Worm (Caenorhabditis elegans): ENCODE measurements around the gene K03H6.4.

Gene K03H6.4

ce11 chrIV:1521224-1521623 lies at the start of gene K03H6.4:
Gene K03H6.4 (minus strand): TSS chrIV:1521324.
- TF ChIP-seq ztf-29 (GFP tag; IDR thresholded peaks at IDR 0.05) (no peak), klf-2 (GFP tag; conservative IDR thresholded peaks at IDR 0.05) (no peak), cog-1 (tag; optimal IDR thresholded peaks at IDR 0.05) (no peak), tab-1 (GFP tag; IDR thresholded peaks at IDR 0.05) (no peak), med-1 (GFP tag; optimal IDR thresholded peaks at IDR 0.05; ENCODE audit: insufficient read depth) (no peak), T22C8.4 (GFP tag; IDR thresholded peaks at IDR 0.05) (no peak), ref-1 (GFP tag; conservative IDR thresholded peaks at IDR 0.05) (no peak), ztf-23 (GFP tag; IDR thresholded peaks at IDR 0.05) (no peak), flt-1 (GFP tag; IDR thresholded peaks at IDR 0.05) (no peak)

DNA sequence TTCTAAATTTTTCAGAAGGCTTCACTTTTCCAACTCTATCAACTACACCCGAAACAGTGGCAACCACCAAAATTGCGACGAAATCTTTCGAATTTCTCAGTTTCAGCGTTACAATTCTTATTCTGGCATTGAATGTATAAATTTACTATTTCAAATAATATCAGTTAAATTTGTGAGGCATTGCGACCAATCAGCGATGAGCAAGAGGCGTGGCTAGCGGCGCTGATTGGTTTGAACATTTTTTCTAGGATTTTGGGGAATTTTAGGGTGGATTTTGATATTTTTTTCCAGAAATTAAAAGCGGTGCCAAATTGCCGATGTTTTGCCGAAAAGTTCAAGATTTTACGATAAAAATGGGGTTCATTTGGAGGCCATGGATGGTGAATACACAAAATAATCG lies 46.5 kb upstream of the K03H6.4 start:
- no peak for TF ChIP-seq flt-1 (GFP tag; IDR thresholded peaks at IDR 0.05)
- TF ChIP-seq klf-2 (GFP tag; conservative IDR thresholded peaks at IDR 0.05), result no peak
- TF ChIP-seq tab-1 (GFP tag; IDR thresholded peaks at IDR 0.05), result no peak
- no peak for TF ChIP-seq med-1 (GFP tag; optimal IDR thresholded peaks at IDR 0.05; ENCODE audit: insufficient read depth)
- TF ChIP-seq T22C8.4 (GFP tag; IDR thresholded peaks at IDR 0.05), result no peak
- no peak for TF ChIP-seq ztf-29 (GFP tag; IDR thresholded peaks at IDR 0.05)
- TF ChIP-seq ztf-23 (GFP tag; IDR thresholded peaks at IDR 0.05), result no peak
- TF ChIP-seq ref-1 (GFP tag; conservative IDR thresholded peaks at IDR 0.05), result no peak
- no peak for TF ChIP-seq cog-1 (tag; optimal IDR thresholded peaks at IDR 0.05)

ce11 chrIV:1565725-1566124 lies 44.6 kb upstream of the K03H6.4 start:
- TF ChIP-seq klf-2 (GFP tag; conservative IDR thresholded peaks at IDR 0.05) (no peak), ztf-29 (GFP tag; IDR thresholded peaks at IDR 0.05) (no peak)

DNA sequence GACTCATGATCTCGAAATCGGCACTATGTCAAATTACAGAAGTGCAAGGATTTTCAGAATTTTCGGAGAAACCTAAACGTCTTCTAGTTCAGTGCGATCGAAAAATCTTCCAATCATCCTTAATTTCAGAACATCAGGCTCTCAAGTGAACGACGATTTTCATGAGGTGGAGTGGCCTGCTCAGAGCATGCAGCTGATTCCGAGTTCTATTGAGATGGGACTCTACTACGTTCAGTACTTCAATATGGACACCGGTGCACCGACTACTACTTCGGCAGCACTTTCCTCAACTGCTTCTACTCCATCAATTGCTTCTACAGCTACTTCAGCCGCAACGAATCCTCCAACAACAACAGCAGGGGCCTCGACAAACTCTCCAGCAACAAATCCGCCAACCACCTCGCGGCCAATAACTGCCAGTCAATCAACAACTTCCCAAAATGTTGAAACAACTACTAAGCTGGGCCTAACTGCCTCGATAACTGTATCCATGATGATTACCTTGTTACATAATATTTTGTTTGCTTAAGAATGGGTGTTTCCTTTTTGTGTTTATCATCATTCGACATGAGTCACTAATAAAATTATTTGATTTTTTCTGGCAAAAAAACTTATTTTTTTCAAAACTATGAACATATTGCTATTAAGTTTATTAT lies 42.5 kb upstream of the K03H6.4 start, which contains the start of gene Y41D4B.15:
TSS of gene Y41D4B.15 (plus strand) at position 606 of the 656 bp plus-strand sequence.
- no peak for TF ChIP-seq klf-2 (GFP tag; conservative IDR thresholded peaks at IDR 0.05)
- TF ChIP-seq tab-1 (GFP tag; IDR thresholded peaks at IDR 0.05), result no peak
- no peak for TF ChIP-seq ztf-23 (GFP tag; IDR thresholded peaks at IDR 0.05)
- TF ChIP-seq flt-1 (GFP tag; IDR thresholded peaks at IDR 0.05), result no peak
- TF ChIP-seq ztf-29 (GFP tag; IDR thresholded peaks at IDR 0.05), result no peak
- TF ChIP-seq T22C8.4 (GFP tag; IDR thresholded peaks at IDR 0.05), result no peak

DNA sequence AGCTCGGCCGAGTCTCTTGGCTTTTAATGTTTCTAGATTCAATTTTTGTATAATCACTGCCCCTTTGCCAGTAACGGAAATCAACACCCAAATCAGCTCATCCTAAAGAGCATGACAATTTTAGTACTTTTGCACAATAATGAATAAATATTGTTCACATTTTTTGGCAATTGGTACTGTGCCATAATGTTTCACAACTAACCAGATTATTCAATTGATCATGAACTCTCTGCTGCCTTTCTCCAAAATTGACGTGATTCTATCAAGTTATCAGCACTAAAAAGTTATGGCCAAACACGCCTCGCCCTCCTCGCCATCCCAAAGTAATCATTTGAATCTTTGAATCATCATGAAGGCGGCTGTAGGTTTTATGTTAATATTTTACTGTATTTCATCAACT lies 40.8 kb upstream of the K03H6.4 start, which contains the start of gene hpo-6:
TSS of gene hpo-6 (plus strand) at position 301 of the 400 bp plus-strand sequence.
- TF ChIP-seq ztf-29 (GFP tag; IDR thresholded peaks at IDR 0.05), result no peak

- TF ChIP-seq ref-1 (GFP tag; conservative IDR thresholded peaks at IDR 0.05) (no peak), flt-1 (GFP tag; IDR thresholded peaks at IDR 0.05) (no peak), cog-1 (tag; optimal IDR thresholded peaks at IDR 0.05) (no peak), ztf-23 (GFP tag; IDR thresholded peaks at IDR 0.05) (no peak), klf-2 (GFP tag; conservative IDR thresholded peaks at IDR 0.05) (no peak), ztf-29 (GFP tag; IDR thresholded peaks at IDR 0.05) (no peak), tab-1 (GFP tag; IDR thresholded peaks at IDR 0.05) (no peak), med-1 (GFP tag; optimal IDR thresholded peaks at IDR 0.05; ENCODE audit: insufficient read depth) (no peak), T22C8.4 (GFP tag; IDR thresholded peaks at IDR 0.05) (no peak)
These were observed 38.8 kb upstream of the K03H6.4 start, which contains the start of gene Y41D4B.17 for ce11 chrIV:1559931-1560330. Gene Y41D4B.17 (plus strand): TSS chrIV:1560104.

ce11 chrIV:1555021-1555720 lies 34.0 kb upstream of the K03H6.4 start, which contains the start of gene C34H4.1:
Gene C34H4.1 (plus strand): TSS chrIV:1555579.
- no peak for TF ChIP-seq ref-1 (GFP tag; conservative IDR thresholded peaks at IDR 0.05)
- no peak for TF ChIP-seq T22C8.4 (GFP tag; IDR thresholded peaks at IDR 0.05)
- TF ChIP-seq med-1 (GFP tag; optimal IDR thresholded peaks at IDR 0.05; ENCODE audit: insufficient read depth), result no peak
- TF ChIP-seq flt-1 (GFP tag; IDR thresholded peaks at IDR 0.05), result no peak
- no peak for TF ChIP-seq cog-1 (tag; optimal IDR thresholded peaks at IDR 0.05)

ce11 chrIV:1553195-1553918 lies 32.2 kb upstream of the K03H6.4 start, which contains the start of gene C34H4.2:
Gene C34H4.2 (plus strand): TSS chrIV:1553752.
- TF ChIP-seq klf-2 (GFP tag; conservative IDR thresholded peaks at IDR 0.05), result no peak
- TF ChIP-seq flt-1 (GFP tag; IDR thresholded peaks at IDR 0.05), result no peak
- no peak for TF ChIP-seq cog-1 (tag; optimal IDR thresholded peaks at IDR 0.05)
- no peak for TF ChIP-seq ref-1 (GFP tag; conservative IDR thresholded peaks at IDR 0.05)
- no peak for TF ChIP-seq med-1 (GFP tag; optimal IDR thresholded peaks at IDR 0.05; ENCODE audit: insufficient read depth)
- TF ChIP-seq tab-1 (GFP tag; IDR thresholded peaks at IDR 0.05), result no peak
- TF ChIP-seq ztf-29 (GFP tag; IDR thresholded peaks at IDR 0.05), result no peak
- no peak for TF ChIP-seq ztf-23 (GFP tag; IDR thresholded peaks at IDR 0.05)
- no peak for TF ChIP-seq T22C8.4 (GFP tag; IDR thresholded peaks at IDR 0.05)

DNA sequence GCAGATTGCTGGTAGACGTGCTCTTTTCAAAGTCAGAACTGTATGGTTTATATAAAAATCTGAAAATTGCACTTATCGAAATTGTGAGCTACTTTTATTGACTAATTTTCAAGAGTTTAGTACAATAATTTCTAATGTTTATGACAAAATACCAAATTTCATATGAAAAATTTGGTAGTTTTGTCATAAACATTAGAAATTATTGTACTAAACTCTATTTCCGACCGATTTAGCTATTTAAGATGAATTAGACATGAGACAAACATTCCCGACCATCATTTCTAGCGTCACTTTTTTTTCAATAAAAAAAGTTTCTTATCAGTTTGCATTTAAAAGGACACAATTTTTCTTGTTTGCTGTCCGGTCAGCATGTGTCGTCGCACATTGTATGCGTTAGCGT lies 29.5 kb upstream of the K03H6.4 start, which contains the start of gene tag-244:
TSS of gene tag-244 (plus strand) at position 301 of the 400 bp plus-strand sequence.
- TF ChIP-seq T22C8.4 (GFP tag; IDR thresholded peaks at IDR 0.05) (no peak), ztf-29 (GFP tag; IDR thresholded peaks at IDR 0.05) (no peak), klf-2 (GFP tag; conservative IDR thresholded peaks at IDR 0.05) (no peak), ztf-23 (GFP tag; IDR thresholded peaks at IDR 0.05) (no peak), flt-1 (GFP tag; IDR thresholded peaks at IDR 0.05) (no peak), ref-1 (GFP tag; conservative IDR thresholded peaks at IDR 0.05) (no peak), med-1 (GFP tag; optimal IDR thresholded peaks at IDR 0.05; ENCODE audit: insufficient read depth) (no peak), tab-1 (GFP tag; IDR thresholded peaks at IDR 0.05) (no peak), cog-1 (tag; optimal IDR thresholded peaks at IDR 0.05) (no peak)

All from whole organism, midembryonic.